Fruit fly (Drosophila melanogaster): ENCODE results near the gene CG13599.

Gene CG13599

DNA sequence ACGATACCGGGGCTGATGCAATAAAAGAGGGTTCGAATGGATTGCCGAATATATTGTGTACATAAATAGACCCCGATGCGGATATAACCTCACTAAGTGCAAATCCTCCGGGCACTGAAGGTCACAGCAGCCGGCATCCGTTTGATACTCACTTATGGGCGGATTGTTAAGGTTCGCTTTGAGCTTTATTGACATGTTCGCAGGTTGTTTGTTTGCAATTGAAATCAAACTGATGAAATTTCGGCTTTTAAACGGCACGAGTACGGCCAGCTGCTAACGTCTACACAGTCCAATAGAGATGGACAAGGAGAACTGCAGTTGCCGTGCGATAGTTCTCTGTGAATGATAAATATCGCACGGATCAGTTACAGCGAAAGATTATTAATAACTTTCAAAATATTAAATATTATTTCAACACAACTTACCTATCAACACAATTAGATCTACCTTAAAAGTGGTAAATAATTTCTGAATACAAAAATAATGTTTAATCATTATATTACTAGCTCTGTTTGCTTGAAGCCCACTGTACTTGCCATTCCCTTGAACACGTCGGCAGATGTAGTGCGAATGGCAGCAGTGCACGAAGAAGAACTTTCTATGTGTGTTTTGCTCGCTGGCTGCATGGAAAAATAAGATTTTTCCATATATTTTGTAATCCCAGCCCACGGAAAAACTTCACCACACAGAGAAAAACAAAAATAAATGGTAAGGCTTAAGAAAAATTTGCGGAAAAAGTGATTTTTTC, 26.8 kb downstream of the CG13599 start, which contains the start of the genes GluProRS and AP-1sigma (continued):
- TF ChIP-seq HHEX (GFP tag; optimal IDR thresholded peaks at IDR 0.05) (peak; percentile 74), CG18764 (GFP tag; optimal IDR thresholded peaks at IDR 0.05) (peak; percentile 88), sima (GFP tag; optimal IDR thresholded peaks at IDR 0.05) (peak; percentile 39), CG18262 (tag; optimal IDR thresholded peaks at IDR 0.05) (peak; percentile 87), CG30431 (GFP tag; optimal IDR thresholded peaks at IDR 0.05) (peak; percentile 88), bab2 (GFP tag; optimal IDR thresholded peaks at IDR 0.05) (peak; percentile 85), eyg (GFP tag; optimal IDR thresholded peaks at IDR 0.05) (peak; percentile 48), emc (GFP tag; optimal IDR thresholded peaks at IDR 0.05) (peak; percentile 77), lab (GFP tag; optimal IDR thresholded peaks at IDR 0.05) (peak; percentile 92), Asciz (GFP tag; optimal IDR thresholded peaks at IDR 0.05) (peak; percentile 68), CG11723 (GFP tag; optimal IDR thresholded peaks at IDR 0.05) (peak; percentile 73), unc-4 (GFP tag; IDR thresholded peaks at IDR 0.05; ENCODE audit: partially characterized antibody) (peak; percentile 90), Bteb2 (GFP tag; optimal IDR thresholded peaks at IDR 0.05) (peak; percentile 76), CG13775 (GFP tag; optimal IDR thresholded peaks at IDR 0.05) (peak; percentile 93), E2f1 (GFP tag; IDR thresholded peaks at IDR 0.05) (peak; percentile 96), kah (GFP tag; optimal IDR thresholded peaks at IDR 0.05) (peak; percentile 48), lbe (GFP tag; optimal IDR thresholded peaks at IDR 0.05) (peak; percentile 81), CG15479 (GFP tag; optimal IDR thresholded peaks at IDR 0.05) (no peak), Opbp (GFP tag; IDR thresholded peaks at IDR 0.05; ENCODE audit: partially characterized antibody) (peak; percentile 86), hkb (optimal IDR thresholded peaks at IDR 0.05) (peak; percentile 16), hkb (GFP tag; IDR thresholded peaks at IDR 0.05) (peak; percentile 93), CG12219 (GFP tag; optimal IDR thresholded peaks at IDR 0.05) (peak; percentile 68), CG2120 (GFP tag; optimal IDR thresholded peaks at IDR 0.05) (peak; percentile 94), CG8359 (GFP tag; optimal IDR thresholded peaks at IDR 0.05; ENCODE audit: borderline replicate concordance) (peak; percentile 58), repo (GFP tag; optimal IDR thresholded peaks at IDR 0.05) (peak; percentile 50), eve (GFP tag; optimal IDR thresholded peaks at IDR 0.05) (peak in 1 of 2 experiments; percentile 3), Doc2 (GFP tag; IDR thresholded peaks at IDR 0.05) (peak; percentile 86), Hsf (GFP tag; optimal IDR thresholded peaks at IDR 0.05) (peak; percentile 93), CG9215 (GFP tag; IDR thresholded peaks at IDR 0.05) (peak; percentile 95), CG3847 (GFP tag; IDR thresholded peaks at IDR 0.05) (peak; percentile 96), sens (GFP tag) (peak; percentile 97), ham (GFP tag; IDR thresholded peaks at IDR 0.05) (peak; percentile 82; the same call in 1 of the 2 replicates), cas (GFP tag; IDR thresholded peaks at IDR 0.05) (peak; percentile 90), CG10321 (GFP tag; IDR thresholded peaks at IDR 0.05) (peak; percentile 59), chinmo (GFP tag; IDR thresholded peaks at IDR 0.05; ENCODE audit: partially characterized antibody) (peak; percentile 96), CG5953 (GFP tag; IDR thresholded peaks at IDR 0.05) (peak; percentile 94), Taf1 (GFP tag; IDR thresholded peaks at IDR 0.05) (peak; percentile 89), CG12071 (GFP tag; optimal IDR thresholded peaks at IDR 0.05) (peak; percentile 66), CG4424 (GFP tag; optimal IDR thresholded peaks at IDR 0.05) (peak; percentile 92), pzg (GFP tag; optimal IDR thresholded peaks at IDR 0.05) (peak; percentile 78), tup (GFP tag; optimal IDR thresholded peaks at IDR 0.05) (peak; percentile 82), CG11560 (tag; IDR thresholded peaks at IDR 0.05) (peak; percentile 87), zfh1 (GFP tag; IDR thresholded peaks at IDR 0.05) (peak; percentile 97), pum (GFP tag; optimal IDR thresholded peaks at IDR 0.05) (peak; percentile 88), CG2202 (tag; optimal IDR thresholded peaks at IDR 0.05) (peak; percentile 67), CG4617 (GFP tag; optimal IDR thresholded peaks at IDR 0.05; ENCODE audit: borderline replicate concordance) (peak; percentile 96), CG16863 (GFP tag; optimal IDR thresholded peaks at IDR 0.05) (peak; percentile 82), wek (GFP tag; optimal IDR thresholded peaks at IDR 0.05) (no peak), otp (GFP tag; IDR thresholded peaks at IDR 0.05) (peak; percentile 93), CG14050 (GFP tag; IDR thresholded peaks at IDR 0.05) (peak; percentile 90)
